Worm (Caenorhabditis elegans) whole organism, L4 larva: Measurements from ENCODE around the gene Y37D8A.26.

Experiments
- F37D6.2 ChIP-seq: sonication (generic microtip); optimal IDR thresholded peaks from 2 replicates; lab custom pipeline; 2016; ENCODE audit warnings: mild to moderate bottlenecking, missing genetic modification characterization, missing compliant biosample characterization
- T20F7.1 ChIP-seq: fragments of 200-800 bp; sonication (Bioruptor generic); optimal IDR thresholded peaks from 2 replicates; lab custom pipeline; 2018; ENCODE audit warnings: mild to moderate bottlenecking, missing genetic modification characterization, missing compliant biosample characterization
- aha-1 ChIP-seq: fragments of 150-350 bp; peaks from one replicate; lab custom pipeline; 2014; ENCODE audit warnings: missing biosample characterization, missing genetic modification characterization
- aly-2 ChIP-seq: sonication (generic microtip); optimal IDR thresholded peaks from 2 replicates; lab custom pipeline; 2018; ENCODE audit warnings: missing biosample characterization, missing genetic modification characterization
- arid-1 ChIP-seq: fragments of 200-800 bp; sonication (Bioruptor generic); conservative IDR thresholded peaks from 2 replicates; pipeline ENCODE4 v1.3.6; 2022; ENCODE audit warnings: missing genetic modification reagents, missing genetic modification characterization, missing compliant biosample characterization
- attf-4 ChIP-seq: sonication (generic microtip); optimal IDR thresholded peaks from 3 replicates; lab custom pipeline; 2017; ENCODE audit warnings: missing biosample characterization, missing genetic modification characterization
- ceh-20 ChIP-seq: fragments of 200-800 bp; sonication (Bioruptor generic); IDR thresholded peaks from 2 replicates; pipeline ENCODE4 v1.3.6; 2022; ENCODE audit warnings: missing genetic modification reagents, missing genetic modification characterization, missing compliant biosample characterization
- ceh-32 ChIP-seq: sonication (generic microtip); optimal IDR thresholded peaks from 2 replicates; lab custom pipeline; 2016; ENCODE audit warnings: mild to moderate bottlenecking, missing genetic modification characterization, missing compliant biosample characterization; ENCODE audit not compliant: poor library complexity
- ceh-82 ChIP-seq: sonication (generic microtip); optimal IDR thresholded peaks from 2 replicates; lab custom pipeline; 2017; ENCODE audit warnings: missing biosample characterization, missing genetic modification characterization
- ctbp-1 ChIP-seq: fragments of 200-800 bp; sonication (Bioruptor generic); IDR thresholded peaks from 2 replicates; pipeline ENCODE4 v1.3.6; 2022; ENCODE audit warnings: missing genetic modification reagents, missing genetic modification characterization, missing compliant biosample characterization
- daf-12 ChIP-seq: fragments of 150-350 bp; optimal IDR thresholded peaks from 2 replicates; lab custom pipeline; 2014; ENCODE audit warnings: missing biosample characterization, missing genetic modification reagents, missing genetic modification characterization
- daf-16 ChIP-seq, 3 experiments: sonication (generic microtip); optimal IDR thresholded peaks; 2 replicates each; lab custom pipeline; 2016 to 2017; ENCODE audit warnings: missing genetic modification characterization in 3 of 3, missing genetic modification reagents in 3 of 3, mild to moderate bottlenecking in 2 of 3, missing compliant biosample characterization in 2 of 3, missing biosample characterization in 1 of 3, moderate library complexity in 1 of 3
- daf-8 ChIP-seq: fragments of 200-800 bp; sonication (Bioruptor generic); IDR thresholded peaks from 2 replicates; pipeline ENCODE4 v1.3.6; 2022; ENCODE audit warnings: missing genetic modification characterization, missing compliant biosample characterization
- dmd-6 ChIP-seq: fragments of 200-800 bp; sonication (Bioruptor generic); IDR thresholded peaks from 2 replicates; pipeline ENCODE4 v1.3.6; 2022; ENCODE audit warnings: missing genetic modification reagents, missing genetic modification characterization, missing compliant biosample characterization
- dve-1 ChIP-seq: sonication (generic microtip); optimal IDR thresholded peaks from 2 replicates; lab custom pipeline; 2017; ENCODE audit warnings: antibody characterized with exemption, mild to moderate bottlenecking, missing genetic modification characterization, missing compliant biosample characterization; ENCODE audit not compliant: insufficient read depth
- egl-43 ChIP-seq: fragments of 200-800 bp; sonication (Bioruptor generic); IDR thresholded peaks from 2 replicates; pipeline ENCODE4 v1.3.6; 2022; ENCODE audit warnings: missing genetic modification reagents, missing genetic modification characterization, missing compliant biosample characterization
- hif-1 ChIP-seq, 2 experiments: sonication (generic microtip); optimal IDR thresholded peaks; 2 replicates each; lab custom pipeline; 2016 to 2017; ENCODE audit warnings: missing compliant biosample characterization in 2 of 2, missing genetic modification characterization in 2 of 2, missing genetic modification reagents in 2 of 2, missing genotype in 2 of 2, mild to moderate bottlenecking in 1 of 2
- hlh-11 ChIP-seq: fragments of 200-800 bp; sonication (Bioruptor generic); optimal IDR thresholded peaks from 2 replicates; lab custom pipeline; 2018; ENCODE audit warnings: mild to moderate bottlenecking, missing genetic modification characterization, missing compliant biosample characterization
- hlh-30 ChIP-seq: sonication (generic microtip); optimal IDR thresholded peaks from 2 replicates; lab custom pipeline; 2017; ENCODE audit warnings: antibody characterized with exemption, mild to moderate bottlenecking, missing genetic modification characterization, missing compliant biosample characterization; ENCODE audit not compliant: insufficient read depth
- hmg-1.1 ChIP-seq: fragments of 200-800 bp; sonication (Bioruptor generic); IDR thresholded peaks from 2 replicates; pipeline ENCODE4 v1.3.6; 2022; ENCODE audit warnings: missing genetic modification reagents, missing genetic modification characterization, missing compliant biosample characterization
- jun-1 ChIP-seq: fragments of 150-350 bp; optimal IDR thresholded peaks from 2 replicates; lab custom pipeline; 2014; ENCODE audit warnings: missing biosample characterization, missing genetic modification reagents, missing genetic modification characterization
- lin-15B ChIP-seq: fragments of 150-350 bp; sonication (generic microtip); optimal IDR thresholded peaks from 3 replicates; lab custom pipeline; 2014; ENCODE audit warnings: missing biosample characterization, missing genetic modification characterization
- lin-38 ChIP-seq: fragments of 200-800 bp; sonication (Bioruptor generic); IDR thresholded peaks from 2 replicates; pipeline ENCODE4 v1.3.6; 2022; ENCODE audit warnings: missing genetic modification reagents, missing genetic modification characterization, missing compliant biosample characterization
- madf-5 ChIP-seq, 2 experiments: fragments of 200-800 bp; sonication (Bioruptor generic); IDR thresholded peaks; 2 replicates each; pipeline ENCODE4 v1.3.6; 2022; ENCODE audit warnings: missing compliant biosample characterization in 2 of 2, missing genetic modification characterization in 2 of 2
- mdl-1 ChIP-seq, 2 experiments: fragments of 150-350 bp in 1 of 2; sonication (generic microtip) in 1 of 2; optimal IDR thresholded peaks; 2 replicates each; lab custom pipeline; 2014 to 2017; ENCODE audit warnings: missing biosample characterization in 2 of 2, missing genetic modification characterization in 2 of 2
- mep-1 ChIP-seq: fragments of 150-350 bp; sonication (generic microtip); optimal IDR thresholded peaks from 3 replicates; lab custom pipeline; 2014; ENCODE audit warnings: missing biosample characterization, missing genetic modification characterization
- mes-2 ChIP-seq: sonication (generic microtip); optimal IDR thresholded peaks from 2 replicates; lab custom pipeline; 2016; ENCODE audit warnings: missing genotype, mild to moderate bottlenecking, missing genetic modification characterization, missing compliant biosample characterization; ENCODE audit not compliant: poor library complexity, severe bottlenecking
- mxl-2 ChIP-seq: fragments of 200-800 bp; sonication (Bioruptor generic); conservative IDR thresholded peaks from 2 replicates; pipeline ENCODE4 v1.3.6; 2022; ENCODE audit warnings: missing genetic modification reagents, missing genetic modification characterization, missing compliant biosample characterization
- nhr-111 ChIP-seq: fragments of 200-800 bp; sonication (Bioruptor generic); optimal IDR thresholded peaks from 2 replicates; lab custom pipeline; 2018; ENCODE audit warnings: mild to moderate bottlenecking, missing genetic modification characterization, missing compliant biosample characterization
- nhr-25 ChIP-seq: sonication (generic microtip); optimal IDR thresholded peaks from 2 replicates; lab custom pipeline; 2017; ENCODE audit warnings: missing genetic modification characterization, mild to moderate bottlenecking, missing compliant biosample characterization, antibody characterized with exemption, moderate library complexity, borderline replicate concordance; ENCODE audit not compliant: insufficient read depth
- nhr-28 ChIP-seq: fragments of 150-350 bp; optimal IDR thresholded peaks from 2 replicates; lab custom pipeline; 2014; ENCODE audit warnings: missing biosample characterization, missing genetic modification characterization
- nhr-48 ChIP-seq: sonication (generic microtip); optimal IDR thresholded peaks from 2 replicates; lab custom pipeline; 2016; ENCODE audit warnings: mild to moderate bottlenecking, missing genetic modification characterization, missing compliant biosample characterization
- nhr-77 ChIP-seq: fragments of 150-350 bp; optimal IDR thresholded peaks from 2 replicates; lab custom pipeline; 2014; ENCODE audit warnings: missing biosample characterization, missing genetic modification characterization
- pha-4 ChIP-seq, 2 experiments: fragments of 150-350 bp in 1 of 2; fragments of 200-800 bp in 1 of 2; sonication (Bioruptor generic) in 1 of 2; IDR thresholded peaks in 1 of 2; optimal IDR thresholded peaks in 1 of 2; 2 replicates each; pipeline versions ENCODE4 v1.3.6 to Lab custom; 2014 to 2022; ENCODE audit warnings: missing genetic modification characterization in 2 of 2, missing genetic modification reagents in 2 of 2, missing biosample characterization in 1 of 2, missing compliant biosample characterization in 1 of 2
- rbr-2 ChIP-seq: sonication (generic microtip); optimal IDR thresholded peaks from 2 replicates; lab custom pipeline; 2016; ENCODE audit warnings: missing genotype, missing genetic modification characterization, missing compliant biosample characterization
- sdz-12 ChIP-seq: fragments of 200-800 bp; sonication (Bioruptor generic); optimal IDR thresholded peaks from 2 replicates; lab custom pipeline; 2018; ENCODE audit warnings: mild to moderate bottlenecking, missing genetic modification characterization, missing compliant biosample characterization
- set-16 ChIP-seq: fragments of 200-800 bp; sonication (Bioruptor generic); IDR thresholded peaks from 2 replicates; pipeline ENCODE4 v1.3.6; 2022; ENCODE audit warnings: missing genetic modification reagents, missing genetic modification characterization, missing compliant biosample characterization
- skn-1 ChIP-seq: fragments of 150-350 bp; optimal IDR thresholded peaks from 2 replicates; lab custom pipeline; 2014; ENCODE audit warnings: missing biosample characterization, missing genetic modification characterization
- snpc-1.2 ChIP-seq: fragments of 200-800 bp; sonication (Bioruptor generic); IDR thresholded peaks from 2 replicates; pipeline ENCODE4 v1.3.6; 2022; ENCODE audit warnings: missing genetic modification reagents, missing genetic modification characterization, missing compliant biosample characterization
- spr-1 ChIP-seq: sonication (generic microtip); optimal IDR thresholded peaks from 2 replicates; lab custom pipeline; 2016; ENCODE audit warnings: mild to moderate bottlenecking, missing genetic modification characterization, missing compliant biosample characterization
- tra-1 ChIP-seq: fragments of 200-800 bp; sonication (Bioruptor generic); IDR thresholded peaks from 2 replicates; pipeline ENCODE4 v1.3.6; 2022; ENCODE audit warnings: missing genetic modification reagents, missing genetic modification characterization, missing compliant biosample characterization
- unc-130 ChIP-seq: sonication (generic microtip); optimal IDR thresholded peaks from 2 replicates; lab custom pipeline; 2016; ENCODE audit warnings: missing genetic modification reagents, missing genetic modification characterization, missing compliant biosample characterization
- unc-62 ChIP-seq, 3 experiments: fragments of 150-350 bp in 1 of 3; sonication (generic microtip); optimal IDR thresholded peaks in 2 of 3; peaks in 1 of 3; 1 replicate in 1 of 3; 2 replicates in 2 of 3; lab custom pipeline; 2014 to 2017; ENCODE audit warnings: missing biosample characterization in 3 of 3, missing genetic modification characterization in 3 of 3, missing genetic modification reagents in 3 of 3, missing genotype in 1 of 3
- vab-7 ChIP-seq: fragments of 200-800 bp; sonication (Bioruptor generic); IDR thresholded peaks from 2 replicates; pipeline ENCODE4 v1.3.6; 2022; ENCODE audit warnings: missing genetic modification reagents, missing genetic modification characterization, missing compliant biosample characterization
- zfp-2 ChIP-seq: sonication (generic microtip); optimal IDR thresholded peaks from 2 replicates; lab custom pipeline; 2016; ENCODE audit warnings: mild to moderate bottlenecking, missing genetic modification characterization, missing compliant biosample characterization

Y37D8A.26 gene

DNA sequence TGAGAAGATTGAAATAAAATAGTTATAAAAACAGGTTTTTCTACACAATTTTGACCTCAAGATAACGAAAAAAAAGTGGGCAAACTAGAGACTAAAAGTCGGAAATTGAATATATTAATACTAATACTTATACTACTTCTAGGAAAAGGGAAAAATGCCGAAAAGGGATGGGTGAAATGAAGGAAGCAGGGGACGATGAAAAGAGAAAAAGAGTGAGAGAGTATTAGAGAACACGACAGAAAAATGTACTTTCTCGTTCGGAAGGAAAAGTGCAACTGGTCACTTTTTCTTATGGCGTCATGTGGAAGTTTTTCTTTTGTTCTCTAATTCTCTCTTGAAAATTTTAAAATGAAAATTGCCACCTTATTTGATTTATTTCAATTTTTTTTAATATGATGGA is 15.2 kb downstream of the Y37D8A.26 start (continued):
- peak; percentile 11 to 94 for TF ChIP-seq mdl-1 (tag; optimal IDR thresholded peaks at IDR 0.05; lab: Kevin White, UChicago)
- no peak for TF ChIP-seq lin-38 (GFP tag; lab: Robert Waterston, UW)
- TF ChIP-seq ceh-32 (tag; lab: Kevin White, UChicago): no peak
- no peak for TF ChIP-seq aha-1 (tag; lab: Kevin White, UChicago)
- TF ChIP-seq spr-1 (tag; lab: Kevin White, UChicago): no peak
- TF ChIP-seq mep-1 (tag; lab: Kevin White, UChicago): peak; percentile 72
- TF ChIP-seq nhr-25 (tag; lab: Kevin White, UChicago): peak; percentile 78
- TF ChIP-seq lin-15B (tag; lab: Kevin White, UChicago): no peak
- peak; percentile 30; the same call in 1 of the 2 replicates for TF ChIP-seq pha-4 (GFP tag; IDR thresholded peaks at IDR 0.05; lab: Robert Waterston, UW)
- TF ChIP-seq pha-4 (tag; optimal IDR thresholded peaks at IDR 0.05; lab: Kevin White, UChicago): no peak
- TF ChIP-seq mxl-2 (GFP tag; lab: Robert Waterston, UW): no peak
- no peak for TF ChIP-seq skn-1 (tag; lab: Kevin White, UChicago)
- TF ChIP-seq unc-62 (GFP tag; optimal IDR thresholded peaks at IDR 0.05 in 1 of 2; lab: Kevin White, UChicago): peak in 1 of 2 experiments; percentile 58
- no peak for TF ChIP-seq unc-62 (tag; optimal IDR thresholded peaks at IDR 0.05; lab: Kevin White, UChicago)
- peak; percentile 49 for TF ChIP-seq rbr-2 (tag; lab: Kevin White, UChicago)
- TF ChIP-seq daf-12 (tag; lab: Kevin White, UChicago): peak; percentile 48
- TF ChIP-seq F37D6.2 (tag; lab: Kevin White, UChicago): no peak
- no peak for TF ChIP-seq madf-5 (GFP tag; IDR thresholded peaks at IDR 0.05; lab: Robert Waterston, UW)
- no peak for TF ChIP-seq aly-2 (tag; lab: Kevin White, UChicago)
- no peak for TF ChIP-seq zfp-2 (tag; lab: Kevin White, UChicago)
- TF ChIP-seq snpc-1.2 (GFP tag; lab: Robert Waterston, UW): no peak
- peak; percentile 67; the same call in 1 of the 2 replicates for TF ChIP-seq ctbp-1
- no peak for TF ChIP-seq hmg-1.1 (GFP tag; lab: Robert Waterston, UW)
- TF ChIP-seq, all 104 proteins: peak for 27

DNA sequence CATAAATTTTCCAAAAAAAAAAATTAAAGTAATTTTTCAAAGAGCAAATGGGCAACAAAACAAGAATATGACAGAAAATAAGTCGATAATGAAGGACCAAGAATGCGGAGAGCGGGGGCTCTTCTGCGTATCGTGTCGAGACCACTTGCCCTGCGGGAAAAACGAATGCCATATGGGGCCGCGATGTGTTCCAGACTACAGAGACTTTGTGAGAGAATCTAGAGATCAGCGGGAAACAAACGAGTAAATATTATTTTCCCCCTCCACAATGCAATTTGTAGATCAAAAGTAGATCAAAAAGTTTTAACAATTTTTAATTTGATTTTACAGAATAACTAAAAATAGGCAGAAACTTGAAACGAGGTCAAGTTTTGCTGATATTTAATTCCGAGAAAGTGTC is 16.3 kb downstream of the Y37D8A.26 start:
- TF ChIP-seq sdz-12 (GFP tag; lab: Kevin White, UChicago) (no peak), attf-4 (tag; lab: Kevin White, UChicago) (no peak), daf-8 (no peak), mes-2 (tag; lab: Kevin White, UChicago) (no peak), unc-130 (no peak), skn-1 (tag; lab: Kevin White, UChicago) (no peak), vab-7 (no peak), aly-2 (tag; lab: Kevin White, UChicago) (no peak), hlh-30 (tag; lab: Kevin White, UChicago) (no peak), nhr-111 (GFP tag; lab: Kevin White, UChicago) (no peak), jun-1 (no peak), arid-1 (GFP tag; lab: Robert Waterston, UW) (no peak), nhr-48 (no peak)

DNA sequence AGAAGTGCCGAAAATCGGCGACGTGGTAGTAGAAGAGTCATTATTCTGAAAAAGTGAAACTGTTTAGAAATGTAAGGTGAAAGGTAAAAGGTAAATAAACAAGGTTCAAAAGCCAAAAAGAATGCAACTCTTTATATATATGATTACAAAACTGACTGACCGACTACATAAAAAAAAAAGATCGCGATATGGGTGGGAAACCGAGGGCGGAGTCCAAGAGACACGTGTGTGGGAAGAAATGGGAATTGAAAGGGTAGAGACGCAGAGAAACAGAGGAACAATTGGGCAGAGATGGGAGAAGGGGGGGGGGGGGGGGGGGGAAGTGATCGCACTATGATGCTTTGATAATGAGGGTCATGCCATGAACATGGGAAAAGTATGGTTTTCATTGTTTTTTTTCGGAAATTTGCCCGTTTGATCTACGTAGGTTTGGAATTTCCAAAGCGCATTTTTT is 17.6 kb downstream of the Y37D8A.26 start, which contains the start of gene Y37D8A.4:
Gene Y37D8A.4, minus strand, starts transcription at position 51 of the 454 bp plus-strand sequence.
- TF ChIP-seq hif-1 (tag; optimal IDR thresholded peaks at IDR 0.05; lab: Kevin White, UChicago) (peak in 1 of 2 experiments; percentile 42), ceh-82 (tag; lab: Kevin White, UChicago) (no peak), dve-1 (tag; lab: Kevin White, UChicago) (peak; percentile 74), nhr-28 (peak; percentile 75), dmd-6 (GFP tag; lab: Robert Waterston, UW) (peak; percentile 87), mdl-1 (tag; optimal IDR thresholded peaks at IDR 0.05; lab: Kevin White, UChicago) (peak; percentile 86 to 92), T20F7.1 (GFP tag; lab: Kevin White, UChicago) (peak; percentile 24), ceh-20 (GFP tag; lab: Robert Waterston, UW) (no peak), daf-16 (GFP tag; optimal IDR thresholded peaks at IDR 0.05; lab: Kevin White, UChicago) (no peak), daf-16 (tag; optimal IDR thresholded peaks at IDR 0.05; lab: Kevin White, UChicago) (peak; percentile 45), egl-43 (GFP tag; lab: Robert Waterston, UW) (no peak), set-16 (GFP tag; lab: Robert Waterston, UW) (peak; percentile 45; the same call in 1 of the 2 replicates), nhr-77 (peak; percentile 68), tra-1 (0 out of 2 replicates have a peak, but pooled peaks have one; percentile 21), hlh-30 (tag; lab: Kevin White, UChicago) (peak; percentile 86), hlh-11 (peak; percentile 91), hmg-1.1 (GFP tag; lab: Robert Waterston, UW) (peak; percentile 39; the same call in 1 of the 2 replicates)
